Worm (Caenorhabditis elegans) whole organism, mixed stage, embryonic: Measurements from ENCODE around the gene C49A9.5.

Experiments
- M03D4.4 ChIP-seq: sonication (generic microtip); optimal IDR thresholded peaks from 2 replicates; lab custom pipeline; 2017; ENCODE audit warnings: mild to moderate bottlenecking, missing genetic modification characterization, missing compliant biosample characterization
- bed-3 ChIP-seq: fragments of 200-800 bp; sonication (Bioruptor generic); optimal IDR thresholded peaks from 3 replicates; lab custom pipeline; 2018; ENCODE audit warnings: mild to moderate bottlenecking, missing genetic modification characterization, moderate library complexity, missing compliant biosample characterization
- blmp-1 ChIP-seq: fragments of 150-350 bp; optimal IDR thresholded peaks from 2 replicates; lab custom pipeline; 2014; ENCODE audit warnings: missing biosample characterization, missing genetic modification characterization
- ceh-39 ChIP-seq: fragments of 150-350 bp; optimal IDR thresholded peaks from 2 replicates; lab custom pipeline; 2014; ENCODE audit warnings: missing biosample characterization, missing genetic modification characterization
- ceh-43 ChIP-seq: fragments of 200-800 bp; sonication (Bioruptor generic); optimal IDR thresholded peaks from 2 replicates; lab custom pipeline; 2018; ENCODE audit warnings: mild to moderate bottlenecking, missing genetic modification characterization, moderate library complexity, missing compliant biosample characterization
- ces-1 ChIP-seq: fragments of 150-350 bp; optimal IDR thresholded peaks from 2 replicates; lab custom pipeline; 2014; ENCODE audit warnings: missing biosample characterization, missing genetic modification reagents, missing genetic modification characterization
- cnd-1 ChIP-seq: fragments of 200-800 bp; sonication (Bioruptor generic); optimal IDR thresholded peaks from 2 replicates; lab custom pipeline; 2018; ENCODE audit warnings: mild to moderate bottlenecking, missing genetic modification characterization, missing compliant biosample characterization
- drap-1 ChIP-seq: fragments of 200-800 bp; sonication (Bioruptor generic); optimal IDR thresholded peaks from 3 replicates; lab custom pipeline; 2018; ENCODE audit warnings: mild to moderate bottlenecking, missing genetic modification characterization, missing compliant biosample characterization
- elt-1 ChIP-seq: sonication (generic microtip); optimal IDR thresholded peaks from 2 replicates; lab custom pipeline; 2017; ENCODE audit warnings: missing genetic modification characterization, mild to moderate bottlenecking, missing compliant biosample characterization, antibody characterized with exemption, moderate library complexity, borderline replicate concordance; ENCODE audit not compliant: insufficient read depth
- elt-3 ChIP-seq: fragments of 150-350 bp; optimal IDR thresholded peaks from 2 replicates; lab custom pipeline; 2014; ENCODE audit warnings: missing biosample characterization, missing genetic modification characterization
- flh-1 ChIP-seq: fragments of 200-800 bp; sonication (Bioruptor generic); optimal IDR thresholded peaks from 2 replicates; lab custom pipeline; 2018; ENCODE audit warnings: mild to moderate bottlenecking, missing genetic modification characterization, moderate library complexity, missing compliant biosample characterization
- lin-13 ChIP-seq: fragments of 150-350 bp; optimal IDR thresholded peaks from 2 replicates; lab custom pipeline; 2014; ENCODE audit warnings: missing biosample characterization, missing genetic modification characterization
- lsy-2 ChIP-seq: fragments of 150-350 bp; optimal IDR thresholded peaks from 2 replicates; lab custom pipeline; 2014; ENCODE audit warnings: missing biosample characterization, missing genetic modification characterization
- mab-5 ChIP-seq: fragments of 150-350 bp; optimal IDR thresholded peaks from 2 replicates; lab custom pipeline; 2014; ENCODE audit warnings: missing biosample characterization, missing genetic modification characterization
- mls-2 ChIP-seq: sonication (generic microtip); optimal IDR thresholded peaks from 2 replicates; lab custom pipeline; 2016; ENCODE audit warnings: mild to moderate bottlenecking, missing genetic modification characterization, moderate library complexity, missing compliant biosample characterization
- nhr-12 ChIP-seq: fragments of 150-350 bp; optimal IDR thresholded peaks from 2 replicates; lab custom pipeline; 2014; ENCODE audit warnings: missing biosample characterization, missing genetic modification characterization
- nhr-2 ChIP-seq: fragments of 150-350 bp; optimal IDR thresholded peaks from 2 replicates; lab custom pipeline; 2014; ENCODE audit warnings: missing biosample characterization, missing genetic modification characterization
- nhr-237 ChIP-seq: fragments of 150-350 bp; optimal IDR thresholded peaks from 2 replicates; lab custom pipeline; 2014; ENCODE audit warnings: missing biosample characterization, missing genetic modification characterization
- nhr-28 ChIP-seq: fragments of 150-350 bp; optimal IDR thresholded peaks from 2 replicates; lab custom pipeline; 2014; ENCODE audit warnings: missing biosample characterization, missing genetic modification characterization
- nhr-76 ChIP-seq: sonication (generic microtip); optimal IDR thresholded peaks from 2 replicates; lab custom pipeline; 2017; ENCODE audit warnings: missing biosample characterization, missing genetic modification characterization
- pha-4 ChIP-seq: fragments of 150-350 bp; optimal IDR thresholded peaks from 2 replicates; lab custom pipeline; 2018; ENCODE audit warnings: missing biosample characterization, missing genetic modification reagents, missing genetic modification characterization
- sem-2 ChIP-seq: fragments of 200-800 bp; sonication (Bioruptor generic); optimal IDR thresholded peaks from 2 replicates; lab custom pipeline; 2018; ENCODE audit warnings: mild to moderate bottlenecking, missing genetic modification characterization, missing compliant biosample characterization
- snpc-4 ChIP-seq: fragments of 150-350 bp; optimal IDR thresholded peaks from 2 replicates; lab custom pipeline; 2014; ENCODE audit warnings: missing biosample characterization, missing genetic modification characterization
- sptf-1 ChIP-seq: sonication (generic microtip); optimal IDR thresholded peaks from 2 replicates; lab custom pipeline; 2017; ENCODE audit warnings: mild to moderate bottlenecking, missing genetic modification characterization, moderate library complexity, missing compliant biosample characterization
- tbx-8 ChIP-seq: fragments of 200-800 bp; sonication (Bioruptor generic); optimal IDR thresholded peaks from 2 replicates; lab custom pipeline; 2018; ENCODE audit warnings: mild to moderate bottlenecking, missing genetic modification characterization, moderate library complexity, missing compliant biosample characterization
- unc-120 ChIP-seq: sonication (generic microtip); optimal IDR thresholded peaks from 2 replicates; lab custom pipeline; 2017; ENCODE audit warnings: missing genetic modification characterization, missing compliant biosample characterization; ENCODE audit not compliant: poor library complexity, severe bottlenecking
- unc-39 ChIP-seq: fragments of 150-350 bp; optimal IDR thresholded peaks from 2 replicates; lab custom pipeline; 2014; ENCODE audit warnings: missing biosample characterization, missing genetic modification characterization
- unc-62 ChIP-seq: fragments of 150-350 bp; optimal IDR thresholded peaks from 2 replicates; lab custom pipeline; 2014; ENCODE audit warnings: missing biosample characterization, missing genetic modification reagents, missing genetic modification characterization
- zip-8 ChIP-seq: fragments of 150-350 bp; optimal IDR thresholded peaks from 2 replicates; lab custom pipeline; 2014; ENCODE audit warnings: missing biosample characterization, missing genetic modification characterization
- ztf-11 ChIP-seq: fragments of 150-350 bp; optimal IDR thresholded peaks from 2 replicates; lab custom pipeline; 2014; ENCODE audit warnings: missing biosample characterization, missing genetic modification characterization

Gene C49A9.5

ce11 chrIV:6232769-6233290 lies 19.4 kb downstream of the C49A9.5 start, which contains the start of gene F58F9.3:
TSS of gene F58F9.3 (plus strand) at chrIV:6233240.
- no peak for TF ChIP-seq unc-120
- no peak for TF ChIP-seq flh-1 (GFP tag; lab: Kevin White, UChicago)
- TF ChIP-seq drap-1 (GFP tag; lab: Kevin White, UChicago), result no peak
- no peak for TF ChIP-seq cnd-1 (tag; lab: Kevin White, UChicago)
- TF ChIP-seq nhr-237 (tag; lab: Kevin White, UChicago), result no peak
- no peak for TF ChIP-seq mab-5 (tag; lab: Kevin White, UChicago)
- no peak for TF ChIP-seq nhr-28 (tag; lab: Kevin White, UChicago)
- TF ChIP-seq tbx-8 (GFP tag; lab: Kevin White, UChicago), result no peak
- no peak for TF ChIP-seq ztf-11 (tag; lab: Kevin White, UChicago)
- no peak for TF ChIP-seq unc-62 (GFP tag; lab: Kevin White, UChicago)
- no peak for TF ChIP-seq snpc-4 (tag; lab: Kevin White, UChicago)
- TF ChIP-seq nhr-12 (tag; lab: Kevin White, UChicago), result no peak

ce11 chrIV:6237508-6238227 lies 24.2 kb downstream of the C49A9.5 start, which contains the start of the genes F58F9.6 and F58F9.8:
TSS of gene F58F9.6 (minus strand) at chrIV:6237608.
TSS of gene F58F9.8 (plus strand) at chrIV:6238177.
- TF ChIP-seq pha-4 (tag; lab: Kevin White, UChicago) (no peak), nhr-237 (tag; lab: Kevin White, UChicago) (no peak), sem-2 (GFP tag; lab: Kevin White, UChicago) (no peak), ztf-11 (tag; lab: Kevin White, UChicago) (no peak), ceh-39 (tag; lab: Kevin White, UChicago) (no peak), unc-120 (no peak)

- no peak for TF ChIP-seq flh-1 (GFP tag; lab: Kevin White, UChicago)
- no peak for TF ChIP-seq drap-1 (GFP tag; lab: Kevin White, UChicago)
- no peak for TF ChIP-seq nhr-76 (tag; lab: Kevin White, UChicago)
These were observed 26.5 kb downstream of the C49A9.5 start, which contains the start of gene F58F9.9 for ce11 chrIV:6239993-6240392. TSS of gene F58F9.9 (plus strand) at chrIV:6240293.

ce11 chrIV:6248486-6248885 lies 35.0 kb downstream of the C49A9.5 start, which contains the start of gene acox-3:
TSS of gene acox-3 (minus strand) at chrIV:6248492.
- TF ChIP-seq blmp-1 (tag; lab: Kevin White, UChicago) (no peak), bed-3 (GFP tag; lab: Kevin White, UChicago) (no peak), M03D4.4 (no peak), nhr-2 (tag; lab: Kevin White, UChicago) (no peak), nhr-76 (tag; lab: Kevin White, UChicago) (no peak), mls-2 (tag; lab: Kevin White, UChicago) (no peak), sptf-1 (no peak), drap-1 (GFP tag; lab: Kevin White, UChicago) (no peak), lin-13 (tag; lab: Kevin White, UChicago) (no peak), zip-8 (tag; lab: Kevin White, UChicago) (no peak), tbx-8 (GFP tag; lab: Kevin White, UChicago) (no peak), elt-3 (no peak), unc-39 (tag; lab: Kevin White, UChicago) (no peak), ces-1 (GFP tag; lab: Kevin White, UChicago) (no peak), elt-1 (tag; lab: Kevin White, UChicago) (no peak), lsy-2 (no peak), ceh-43 (GFP tag; lab: Kevin White, UChicago) (no peak)

- TF ChIP-seq ces-1 (GFP tag; lab: Kevin White, UChicago) (peak; percentile 24), nhr-237 (tag; lab: Kevin White, UChicago) (no peak)
These were observed 36.1 kb downstream of the C49A9.5 start, which contains the start of gene F58F9.1 for ce11 chrIV:6249591-6249990. TSS of gene F58F9.1 (plus strand) at chrIV:6249841.
